Fruit fly (Drosophila melanogaster) whole organism, prepupa: Measurements from ENCODE around the gene CG42857.
A peak's percentile ranks its signal among the peaks of the same experiment; 100 is the strongest.

Experiments used
- Blimp-1 ChIP-seq: fragments of 200-800 bp; sonication (Bioruptor generic); optimal IDR thresholded peaks from 3 replicates; lab custom pipeline; 2017; ENCODE audit warnings: missing biosample characterization, missing genetic modification characterization, mild to moderate bottlenecking, moderate library complexity, missing genetic modification reagents
- CG10631 ChIP-seq: fragments of 200-800 bp; sonication (Bioruptor generic); optimal IDR thresholded peaks from 2 replicates; lab custom pipeline; 2016; ENCODE audit warnings: missing biosample characterization, missing genetic modification characterization
- CG11294 ChIP-seq: fragments of 200-800 bp; sonication (Bioruptor generic); IDR thresholded peaks from 2 replicates; pipeline ENCODE4 v1.3.6; 2022; ENCODE audit warnings: missing biosample characterization, missing genetic modification characterization
- CG11762 ChIP-seq: fragments of 200-800 bp; sonication (Bioruptor generic); optimal IDR thresholded peaks from 3 replicates; lab custom pipeline; 2016; ENCODE audit warnings: missing biosample characterization, missing genetic modification characterization; ENCODE audit not compliant: insufficient read depth
- CG11902 ChIP-seq: fragments of 200-800 bp; sonication (Bioruptor generic); optimal IDR thresholded peaks from 3 replicates; lab custom pipeline; 2016; ENCODE audit warnings: missing biosample characterization, missing genetic modification characterization
- CG15336 ChIP-seq: fragments of 200-800 bp; sonication (Bioruptor generic); IDR thresholded peaks from 2 replicates; pipeline ENCODE4 v1.3.6; 2022; ENCODE audit warnings: missing biosample characterization, missing genetic modification characterization
- CG16779 ChIP-seq: fragments of 200-800 bp; sonication (Bioruptor generic); optimal IDR thresholded peaks from 3 replicates; lab custom pipeline; 2017; ENCODE audit warnings: missing biosample characterization, mild to moderate bottlenecking, missing genetic modification characterization
- CG3032 ChIP-seq: fragments of 200-800 bp; optimal IDR thresholded peaks from 2 replicates; lab custom pipeline; 2019; ENCODE audit warnings: missing biosample characterization, mild to moderate bottlenecking, missing genetic modification characterization, moderate library complexity
- CG31627 ChIP-seq: fragments of 200-800 bp; sonication (Bioruptor generic); optimal IDR thresholded peaks from 3 replicates; lab custom pipeline; 2016; ENCODE audit warnings: missing biosample characterization, missing genetic modification characterization
- CG32006 ChIP-seq: fragments of 200-800 bp; sonication (Bioruptor generic); optimal IDR thresholded peaks from 3 replicates; lab custom pipeline; 2017; ENCODE audit warnings: missing biosample characterization, mild to moderate bottlenecking, missing genetic modification characterization
- CG34406 ChIP-seq: fragments of 200-800 bp; sonication (Bioruptor generic); optimal IDR thresholded peaks from 3 replicates; lab custom pipeline; 2016; ENCODE audit warnings: missing biosample characterization, missing genetic modification characterization
- CG6792 ChIP-seq: fragments of 200-800 bp; sonication (Bioruptor generic); optimal IDR thresholded peaks from 3 replicates; lab custom pipeline; 2016; ENCODE audit warnings: missing biosample characterization, missing genetic modification characterization
- CG6808 ChIP-seq: fragments of 200-800 bp; sonication (Bioruptor generic); optimal IDR thresholded peaks from 3 replicates; lab custom pipeline; 2017; ENCODE audit warnings: missing biosample characterization, missing genetic modification characterization, mild to moderate bottlenecking, moderate library complexity, missing genetic modification reagents
- CG8119 ChIP-seq: fragments of 200-800 bp; sonication (Bioruptor generic); IDR thresholded peaks from 3 replicates; pipeline ENCODE4 v1.3.6; 2022; ENCODE audit warnings: missing biosample characterization, missing genetic modification characterization
- CG9139 ChIP-seq: fragments of 200-800 bp; sonication (Bioruptor generic); optimal IDR thresholded peaks from 3 replicates; lab custom pipeline; 2017; ENCODE audit warnings: missing biosample characterization, mild to moderate bottlenecking, missing genetic modification characterization
- Eip78C ChIP-seq: fragments of 200-800 bp; sonication (Bioruptor generic); peaks from one replicate; lab custom pipeline; 2016; ENCODE audit warnings: missing biosample characterization, missing genetic modification characterization
- Ets96B ChIP-seq: fragments of 200-800 bp; optimal IDR thresholded peaks from 2 replicates; lab custom pipeline; 2019; ENCODE audit warnings: missing biosample characterization, mild to moderate bottlenecking, missing genetic modification characterization, moderate library complexity
- Gug ChIP-seq: fragments of 200-800 bp; sonication (Bioruptor generic); IDR thresholded peaks from 2 replicates; pipeline ENCODE4 v1.3.6; 2022; ENCODE audit warnings: missing biosample characterization, missing genetic modification characterization
- Hr39 ChIP-seq: fragments of 200-800 bp; sonication (Bioruptor generic); optimal IDR thresholded peaks from 2 replicates; lab custom pipeline; 2016; ENCODE audit warnings: missing biosample characterization, missing genetic modification characterization
- Hr4 ChIP-seq: fragments of 200-800 bp; sonication (Bioruptor generic); optimal IDR thresholded peaks from 3 replicates; lab custom pipeline; 2016; ENCODE audit warnings: missing biosample characterization, missing genetic modification characterization
- Lpt ChIP-seq: fragments of 200-800 bp; sonication (Bioruptor generic); optimal IDR thresholded peaks from 3 replicates; lab custom pipeline; 2016; ENCODE audit warnings: missing biosample characterization, missing genetic modification characterization
- Sox14 ChIP-seq: fragments of 200-800 bp; sonication (Bioruptor generic); optimal IDR thresholded peaks from 3 replicates; lab custom pipeline; 2016; ENCODE audit warnings: missing biosample characterization, missing genetic modification characterization
- Sox15 ChIP-seq: fragments of 200-800 bp; sonication (Bioruptor generic); optimal IDR thresholded peaks from 3 replicates; lab custom pipeline; 2016; ENCODE audit warnings: missing biosample characterization, missing genetic modification characterization
- acj6 ChIP-seq: fragments of 200-800 bp; sonication (Bioruptor generic); optimal IDR thresholded peaks from 3 replicates; lab custom pipeline; 2016; ENCODE audit warnings: missing biosample characterization, missing genetic modification characterization
- cyc ChIP-seq: fragments of 200-800 bp; sonication (Bioruptor generic); optimal IDR thresholded peaks from 3 replicates; lab custom pipeline; 2016; ENCODE audit warnings: missing biosample characterization, missing genetic modification characterization
- eg ChIP-seq: fragments of 200-800 bp; sonication (Bioruptor generic); IDR thresholded peaks from 3 replicates; pipeline ENCODE4 v1.3.6; 2022; ENCODE audit warnings: missing biosample characterization, missing genetic modification characterization
- esn ChIP-seq: fragments of 200-800 bp; sonication (Bioruptor generic); optimal IDR thresholded peaks from 2 replicates; lab custom pipeline; 2016; ENCODE audit warnings: missing biosample characterization, mild to moderate bottlenecking, missing genetic modification characterization, moderate library complexity
- fd59A ChIP-seq: fragments of 200-800 bp; sonication (Bioruptor generic); optimal IDR thresholded peaks from 2 replicates; lab custom pipeline; 2017; ENCODE audit warnings: missing biosample characterization, mild to moderate bottlenecking, missing genetic modification characterization, missing genetic modification reagents
- lz ChIP-seq: fragments of 200-800 bp; sonication (Bioruptor generic); optimal IDR thresholded peaks from 3 replicates; lab custom pipeline; 2016; ENCODE audit warnings: missing biosample characterization, missing genetic modification characterization
- net ChIP-seq: fragments of 200-800 bp; sonication (Bioruptor generic); optimal IDR thresholded peaks from 3 replicates; lab custom pipeline; 2016; ENCODE audit warnings: missing biosample characterization, missing genetic modification characterization
- spab ChIP-seq: fragments of 200-800 bp; sonication (Bioruptor generic); optimal IDR thresholded peaks from 2 replicates; lab custom pipeline; 2017; ENCODE audit warnings: missing biosample characterization, mild to moderate bottlenecking, missing genetic modification characterization, missing genetic modification reagents
- ss ChIP-seq, 2 experiments: fragments of 200-800 bp; sonication (Bioruptor generic); optimal IDR thresholded peaks; 2 replicates in 1 of 2; 3 replicates in 1 of 2; lab custom pipeline; 2017 to 2018; ENCODE audit warnings: mild to moderate bottlenecking in 2 of 2, missing biosample characterization in 2 of 2, missing genetic modification characterization in 2 of 2, moderate library complexity in 1 of 2
- svp ChIP-seq: fragments of 200-800 bp; sonication (Bioruptor generic); peaks from one replicate; lab custom pipeline; 2016; ENCODE audit warnings: missing biosample characterization, missing genetic modification characterization
- topi ChIP-seq: fragments of 200-800 bp; sonication (Bioruptor generic); optimal IDR thresholded peaks from 3 replicates; lab custom pipeline; 2016; ENCODE audit warnings: missing biosample characterization, missing genetic modification characterization
- vri ChIP-seq: fragments of 200-800 bp; sonication (Bioruptor generic); optimal IDR thresholded peaks from 3 replicates; lab custom pipeline; 2016; ENCODE audit warnings: missing biosample characterization, mild to moderate bottlenecking, missing genetic modification characterization

Gene CG42857

dm6 chr3R:9793018-9793417 is 28.0 kb downstream of the CG42857 start, which contains the start of gene CG8516 (continued):
- TF ChIP-seq CG32006 (GFP tag; lab: Kevin White, UChicago) (no peak), CG11294 (GFP tag; lab: Robert Waterston, UW) (no peak), CG9139 (GFP tag; lab: Kevin White, UChicago) (no peak), vri (no peak), CG11762 (GFP tag; lab: Kevin White, UChicago) (no peak), CG6808 (GFP tag; lab: Kevin White, UChicago) (no peak), CG6792 (GFP tag; lab: Kevin White, UChicago) (no peak), acj6 (GFP tag; lab: Kevin White, UChicago) (peak; percentile 11), fd59A (GFP tag; lab: Kevin White, UChicago) (no peak), CG10631 (GFP tag; lab: Kevin White, UChicago) (no peak), eg (GFP tag; lab: Robert Waterston, UW) (peak; percentile 25; the same call in 1 of the 3 replicates)

- TF ChIP-seq CG34406 (GFP tag; lab: Kevin White, UChicago) (no peak), Eip78C (GFP tag; lab: Kevin White, UChicago) (peak; percentile 83), Blimp-1 (GFP tag; lab: Kevin White, UChicago) (no peak), Hr39 (GFP tag; lab: Kevin White, UChicago) (peak; percentile 68), CG3032 (tag; lab: Kevin White, UChicago) (peak; percentile 58), CG31627 (GFP tag; lab: Kevin White, UChicago) (peak; percentile 58), Sox14 (GFP tag; lab: Kevin White, UChicago) (peak; percentile 76), CG11902 (peak; percentile 9), Gug (0 out of 2 replicates have a peak, but pooled peaks have one; percentile 9), Lpt (GFP tag; lab: Kevin White, UChicago) (no peak), lz (GFP tag; lab: Kevin White, UChicago) (peak; percentile 65), Ets96B (tag; lab: Kevin White, UChicago) (peak; percentile 38), esn (peak; percentile 71), CG16779 (no peak), Hr4 (GFP tag; lab: Kevin White, UChicago) (no peak), acj6 (GFP tag; lab: Kevin White, UChicago) (peak; percentile 47), Sox15 (GFP tag; lab: Kevin White, UChicago) (peak; percentile 13), topi (GFP tag; lab: Kevin White, UChicago) (peak; percentile 53), svp (GFP tag; lab: Kevin White, UChicago) (no peak), cyc (peak; percentile 35)
Observed at dm6 chr3R:9791177-9791806, 29.7 kb downstream of the CG42857 start, which contains the start of the genes CG12945 and CG8507. Gene CG12945 (minus strand): TSS chr3R:9791221. Gene CG8507 (plus strand): TSS chr3R:9791483.

dm6 chr3R:9784341-9785062 is 36.5 kb downstream of the CG42857 start, which contains the start of the genes MtnA and CG8500:
Gene MtnA (minus strand): TSS chr3R:9784370.
Gene CG8500 (plus strand): TSS chr3R:9784653.
- TF ChIP-seq spab (no peak), svp (GFP tag; lab: Kevin White, UChicago) (peak; percentile 70), CG8119 (GFP tag; lab: Robert Waterston, UW) (no peak), net (GFP tag; lab: Kevin White, UChicago) (no peak), ss (GFP tag; optimal IDR thresholded peaks at IDR 0.05; lab: Kevin White, UChicago) (peak in 1 of 2 experiments; percentile 18), CG15336 (GFP tag; lab: Robert Waterston, UW) (0 out of 2 replicates have a peak, but pooled peaks have one; percentile 16)
- TF ChIP-seq, all 60 proteins: peak for 3
